Fruit fly (Drosophila melanogaster) whole organism, embryonic: Measurements from ENCODE around the gene CG11668.

ENCODE experiments used
- Antp ChIP-seq: fragments of 200-800 bp; sonication (Bioruptor generic); optimal IDR thresholded peaks from 3 replicates; lab custom pipeline; 2016; ENCODE audit warnings: missing biosample characterization, missing genetic modification characterization
- B-H1 ChIP-seq: fragments of 200-800 bp; sonication (Bioruptor generic); IDR thresholded peaks from 3 replicates; pipeline ENCODE4 v1.3.6; 2022; ENCODE audit warnings: missing biosample characterization, missing genetic modification characterization
- CG1024 ChIP-seq: fragments of 200-800 bp; sonication (Bioruptor generic); IDR thresholded peaks from 2 replicates; pipeline ENCODE4 v1.3.6; 2022; ENCODE audit warnings: missing biosample characterization, missing genetic modification characterization
- CG10462 ChIP-seq: fragments of 200-800 bp; sonication (Bioruptor generic); optimal IDR thresholded peaks from 2 replicates; lab custom pipeline; 2016; ENCODE audit warnings: missing biosample characterization, missing genetic modification characterization
- CG10979 ChIP-seq: fragments of 200-800 bp; sonication (Bioruptor generic); optimal IDR thresholded peaks from 2 replicates; lab custom pipeline; 2018; ENCODE audit warnings: missing biosample characterization, mild to moderate bottlenecking, missing genetic modification characterization, moderate library complexity
- CG11085 ChIP-seq: fragments of 200-800 bp; sonication (Bioruptor generic); IDR thresholded peaks from 2 replicates; pipeline ENCODE4 v1.3.6; 2022; ENCODE audit warnings: missing biosample characterization, missing genetic modification characterization
- CG11093 ChIP-seq: fragments of 200-800 bp; sonication (Bioruptor generic); IDR thresholded peaks from 3 replicates; pipeline ENCODE4 v1.3.6; 2022; ENCODE audit warnings: missing biosample characterization, missing genetic modification characterization
- CG12071 ChIP-seq: fragments of 200-800 bp; sonication (Bioruptor generic); optimal IDR thresholded peaks from 3 replicates; lab custom pipeline; 2018; ENCODE audit warnings: missing biosample characterization, mild to moderate bottlenecking, missing genetic modification characterization
- CG12219 ChIP-seq: fragments of 200-800 bp; sonication (Bioruptor generic); optimal IDR thresholded peaks from 3 replicates; lab custom pipeline; 2018; ENCODE audit warnings: missing biosample characterization, mild to moderate bottlenecking, missing genetic modification characterization
- CG13296 ChIP-seq: fragments of 200-800 bp; sonication (Bioruptor generic); optimal IDR thresholded peaks from 3 replicates; lab custom pipeline; 2018; ENCODE audit warnings: missing biosample characterization, mild to moderate bottlenecking, missing genetic modification characterization
- CG14710 ChIP-seq: fragments of 200-800 bp; sonication (Bioruptor generic); optimal IDR thresholded peaks from 3 replicates; lab custom pipeline; 2019; ENCODE audit warnings: missing biosample characterization, mild to moderate bottlenecking, missing genetic modification characterization, moderate library complexity
- CG1529 ChIP-seq: fragments of 200-800 bp; sonication (Bioruptor generic); optimal IDR thresholded peaks from 3 replicates; lab custom pipeline; 2018; ENCODE audit warnings: missing biosample characterization, missing genetic modification characterization
- CG16863 ChIP-seq: fragments of 200-800 bp; sonication (Bioruptor generic); optimal IDR thresholded peaks from 3 replicates; lab custom pipeline; 2016; ENCODE audit warnings: missing biosample characterization, missing genetic modification characterization
- CG1832 ChIP-seq: fragments of 200-800 bp; sonication (Bioruptor generic); optimal IDR thresholded peaks from 2 replicates; lab custom pipeline; 2017; ENCODE audit warnings: missing biosample characterization, mild to moderate bottlenecking, missing genetic modification characterization, inconsistent platforms
- CG2678 ChIP-seq: fragments of 200-800 bp; sonication (Bioruptor generic); optimal IDR thresholded peaks from 3 replicates; lab custom pipeline; 2019; ENCODE audit warnings: missing biosample characterization, mild to moderate bottlenecking, missing genetic modification characterization, moderate library complexity
- CG31365 ChIP-seq: fragments of 200-800 bp; sonication (Bioruptor generic); optimal IDR thresholded peaks from 2 replicates; lab custom pipeline; 2018; ENCODE audit warnings: missing biosample characterization, mild to moderate bottlenecking, missing genetic modification characterization
- CG32772 ChIP-seq: fragments of 200-800 bp; sonication (Bioruptor generic); IDR thresholded peaks from 2 replicates; pipeline ENCODE4 v1.3.6; 2022; ENCODE audit warnings: missing biosample characterization, missing genetic modification characterization
- CG34224 ChIP-seq: fragments of 200-800 bp; sonication (Bioruptor generic); IDR thresholded peaks from 3 replicates; pipeline ENCODE4 v1.3.6; 2022; ENCODE audit warnings: missing biosample characterization, missing genetic modification characterization; ENCODE audit not compliant: partially characterized antibody
- CG3726 ChIP-seq: fragments of 200-800 bp; sonication (Bioruptor generic); IDR thresholded peaks from 3 replicates; pipeline ENCODE4, ENCODE4 v1.3.6; 2022; ENCODE audit warnings: missing biosample characterization, missing genetic modification characterization
- CG3838 ChIP-seq: fragments of 200-800 bp; sonication (Bioruptor generic); optimal IDR thresholded peaks from 3 replicates; lab custom pipeline; 2016; ENCODE audit warnings: missing biosample characterization, missing genetic modification characterization
- CG3847 ChIP-seq: fragments of 200-800 bp; sonication (Bioruptor generic); IDR thresholded peaks from 2 replicates; pipeline ENCODE4 v1.3.6; 2022; ENCODE audit warnings: missing biosample characterization, missing genetic modification characterization
- CG5180 ChIP-seq: fragments of 200-800 bp; sonication (Bioruptor generic); optimal IDR thresholded peaks from 3 replicates; lab custom pipeline; 2017; ENCODE audit warnings: missing biosample characterization, missing genetic modification characterization, mild to moderate bottlenecking, moderate library complexity, missing genetic modification reagents
- CG5245 ChIP-seq: fragments of 200-800 bp; sonication (Bioruptor generic); optimal IDR thresholded peaks from 3 replicates; lab custom pipeline; 2016; ENCODE audit warnings: missing biosample characterization, missing genetic modification characterization
- CG8359 ChIP-seq: fragments of 200-800 bp; sonication (Bioruptor generic); optimal IDR thresholded peaks from 2 replicates; lab custom pipeline; 2017; ENCODE audit warnings: missing biosample characterization, mild to moderate bottlenecking, missing genetic modification characterization, borderline replicate concordance
- CG9817 ChIP-seq: fragments of 200-800 bp; sonication (Bioruptor generic); optimal IDR thresholded peaks from 2 replicates; lab custom pipeline; 2018; ENCODE audit warnings: missing biosample characterization, mild to moderate bottlenecking, missing genetic modification characterization, moderate library complexity
- CG9932 ChIP-seq: fragments of 200-800 bp; sonication (Bioruptor generic); IDR thresholded peaks from 2 replicates; pipeline ENCODE4 v1.3.6; 2022; ENCODE audit warnings: missing biosample characterization, missing genetic modification characterization
- CoRest ChIP-seq: fragments of 200-800 bp; sonication (Bioruptor generic); optimal IDR thresholded peaks from 3 replicates; lab custom pipeline; 2018; ENCODE audit warnings: missing biosample characterization, mild to moderate bottlenecking, missing genetic modification characterization, moderate library complexity
- Dek ChIP-seq: fragments of 200-800 bp; sonication (Bioruptor generic); optimal IDR thresholded peaks from 3 replicates; lab custom pipeline; 2019; ENCODE audit warnings: missing biosample characterization, mild to moderate bottlenecking, missing genetic modification characterization, moderate library complexity
- Ets97D ChIP-seq: fragments of 200-800 bp; sonication (Bioruptor generic); optimal IDR thresholded peaks from 3 replicates; lab custom pipeline; 2016; ENCODE audit warnings: missing biosample characterization, missing genetic modification characterization
- Max ChIP-seq: fragments of 200-800 bp; sonication (Bioruptor generic); optimal IDR thresholded peaks from 2 replicates; lab custom pipeline; 2016; ENCODE audit warnings: missing biosample characterization, mild to moderate bottlenecking, missing genetic modification characterization
- Meics ChIP-seq: fragments of 200-800 bp; sonication (Bioruptor generic); optimal IDR thresholded peaks from 2 replicates; lab custom pipeline; 2017; ENCODE audit warnings: missing biosample characterization, mild to moderate bottlenecking, missing genetic modification characterization
- Nf-YA ChIP-seq: fragments of 200-800 bp; sonication (Bioruptor generic); IDR thresholded peaks from 2 replicates; pipeline ENCODE4 v1.3.6; 2022; ENCODE audit warnings: missing biosample characterization, missing genetic modification characterization
- Poxn ChIP-seq: fragments of 200-800 bp; sonication (Bioruptor generic); IDR thresholded peaks from 2 replicates; pipeline ENCODE4 v1.3.6; 2022; ENCODE audit warnings: missing biosample characterization, missing genetic modification characterization
- Ptx1 ChIP-seq: fragments of 200-800 bp; sonication (Bioruptor generic); IDR thresholded peaks from 2 replicates; pipeline ENCODE4 v1.3.6; 2022; ENCODE audit warnings: missing biosample characterization, missing genetic modification characterization
- Spps ChIP-seq: fragments of 200-800 bp; sonication (Bioruptor generic); optimal IDR thresholded peaks from 2 replicates; lab custom pipeline; 2018; ENCODE audit warnings: missing biosample characterization, mild to moderate bottlenecking, missing genetic modification characterization
- TFAM ChIP-seq: fragments of 200-800 bp; sonication (Bioruptor generic); optimal IDR thresholded peaks from 2 replicates; lab custom pipeline; 2017; ENCODE audit warnings: missing biosample characterization, missing genetic modification characterization, inconsistent platforms
- ci ChIP-seq: fragments of 200-800 bp; sonication (Bioruptor generic); IDR thresholded peaks from 3 replicates; pipeline ENCODE4 v1.3.6; 2022; ENCODE audit warnings: missing biosample characterization, missing genetic modification characterization
- fd102C ChIP-seq: fragments of 200-800 bp; sonication (Bioruptor generic); optimal IDR thresholded peaks from 2 replicates; lab custom pipeline; 2018; ENCODE audit warnings: missing biosample characterization, mild to moderate bottlenecking, missing genetic modification characterization, moderate library complexity
- fd64A ChIP-seq: fragments of 200-800 bp; sonication (Bioruptor generic); optimal IDR thresholded peaks from 3 replicates; lab custom pipeline; 2018; ENCODE audit warnings: missing biosample characterization, mild to moderate bottlenecking, missing genetic modification characterization
- fd96Cb ChIP-seq: fragments of 200-800 bp; sonication (Bioruptor generic); optimal IDR thresholded peaks from 2 replicates; lab custom pipeline; 2018; ENCODE audit warnings: missing biosample characterization, mild to moderate bottlenecking, missing genetic modification characterization, moderate library complexity
- insv ChIP-seq, 2 experiments: fragments of 200-800 bp; sonication (Bioruptor generic); optimal IDR thresholded peaks; 3 replicates each; lab custom pipeline; 2016 to 2018; ENCODE audit warnings: missing biosample characterization in 2 of 2, missing genetic modification characterization in 2 of 2
- kni ChIP-seq: fragments of 200-800 bp; sonication (Bioruptor generic); optimal IDR thresholded peaks from 3 replicates; lab custom pipeline; 2017; ENCODE audit warnings: mild to moderate bottlenecking, missing biosample characterization, missing genetic modification reagents, missing genetic modification characterization
- mirr ChIP-seq: fragments of 200-800 bp; sonication (Bioruptor generic); optimal IDR thresholded peaks from 3 replicates; lab custom pipeline; 2018; ENCODE audit warnings: missing biosample characterization, mild to moderate bottlenecking, missing genetic modification characterization
- mld ChIP-seq: fragments of 200-800 bp; sonication (Bioruptor generic); IDR thresholded peaks from 3 replicates; pipeline ENCODE4 v1.3.6; 2022; ENCODE audit warnings: missing biosample characterization, missing genetic modification characterization; ENCODE audit not compliant: partially characterized antibody
- sisA ChIP-seq: fragments of 200-800 bp; sonication (Bioruptor generic); IDR thresholded peaks from 2 replicates; pipeline ENCODE4 v1.3.6; 2022; ENCODE audit warnings: missing biosample characterization, missing genetic modification characterization
- sqz ChIP-seq: fragments of 200-800 bp; sonication (Bioruptor generic); optimal IDR thresholded peaks from 3 replicates; lab custom pipeline; 2018; ENCODE audit warnings: missing biosample characterization, mild to moderate bottlenecking, missing genetic modification characterization
- stwl ChIP-seq: fragments of 200-800 bp; sonication (Bioruptor generic); optimal IDR thresholded peaks from 3 replicates; lab custom pipeline; 2018; ENCODE audit warnings: missing biosample characterization, mild to moderate bottlenecking, missing genetic modification characterization, moderate library complexity
- tgo ChIP-seq: fragments of 200-800 bp; sonication (Bioruptor generic); IDR thresholded peaks from 3 replicates; pipeline ENCODE4 v1.3.6; 2022; ENCODE audit warnings: missing biosample characterization, missing genetic modification characterization
- tup ChIP-seq: fragments of 200-800 bp; sonication (Bioruptor generic); optimal IDR thresholded peaks from 2 replicates; lab custom pipeline; 2016; ENCODE audit warnings: missing biosample characterization, mild to moderate bottlenecking, missing genetic modification characterization, moderate library complexity
- unc-4 ChIP-seq: fragments of 200-800 bp; sonication (Bioruptor generic); IDR thresholded peaks from 2 replicates; pipeline ENCODE4 v1.3.6; 2022; ENCODE audit warnings: missing biosample characterization, missing genetic modification characterization; ENCODE audit not compliant: partially characterized antibody
- vnd ChIP-seq: fragments of 200-800 bp; sonication (Bioruptor generic); IDR thresholded peaks from 3 replicates; pipeline ENCODE4 v1.3.6; 2022; ENCODE audit warnings: missing biosample characterization, missing genetic modification characterization; ENCODE audit not compliant: partially characterized antibody

The CG11668 gene

dm6 chr3R:13088395-13088794 is 50.2 kb downstream of the CG11668 start, which contains the start of gene timeout (continued):
- no peak for TF ChIP-seq Meics (GFP tag; lab: Kevin White, UChicago)
- no peak for TF ChIP-seq CG2678 (tag; lab: Kevin White, UChicago)
- TF ChIP-seq Spps = no peak
- TF ChIP-seq CG8359 (GFP tag; lab: Kevin White, UChicago) = no peak
- no peak for TF ChIP-seq CG11093 (GFP tag; lab: Robert Waterston, UW)
- no peak for TF ChIP-seq CG5180 (GFP tag; lab: Kevin White, UChicago)
- TF ChIP-seq Ptx1 = no peak
- TF ChIP-seq Max (GFP tag; lab: Kevin White, UChicago) = no peak
- TF ChIP-seq Dek (tag; lab: Kevin White, UChicago) = no peak
- no peak for TF ChIP-seq fd64A
- TF ChIP-seq CG9817 (tag; lab: Kevin White, UChicago) = no peak
- TF ChIP-seq kni (GFP tag; lab: Kevin White, UChicago) = no peak
- TF ChIP-seq CG3838 (GFP tag; lab: Kevin White, UChicago) = no peak
- TF ChIP-seq mld (GFP tag; lab: Robert Waterston, UW) = no peak
- TF ChIP-seq CG13296 (GFP tag; lab: Kevin White, UChicago) = no peak
- no peak for TF ChIP-seq sqz (GFP tag; lab: Kevin White, UChicago)
- no peak for TF ChIP-seq CG16863 (GFP tag; lab: Kevin White, UChicago)
- peak in 1 of 2 experiments; percentile 88 for TF ChIP-seq insv (GFP tag; optimal IDR thresholded peaks at IDR 0.05; lab: Kevin White, UChicago)
- no peak for TF ChIP-seq tup (GFP tag; lab: Kevin White, UChicago)
- TF ChIP-seq Poxn (GFP tag; lab: Robert Waterston, UW) = no peak
- peak; percentile 73 for TF ChIP-seq Ets97D (GFP tag; lab: Kevin White, UChicago)
- no peak for TF ChIP-seq CG1024 (GFP tag; lab: Robert Waterston, UW)
- no peak for TF ChIP-seq CG3847 (GFP tag; lab: Robert Waterston, UW)
- TF ChIP-seq tgo (GFP tag; lab: Robert Waterston, UW) = no peak
- no peak for TF ChIP-seq CG32772 (GFP tag; lab: Robert Waterston, UW)
- peak; percentile 73 for TF ChIP-seq CG14710
- peak; percentile 8 for TF ChIP-seq CoRest
- TF ChIP-seq vnd (GFP tag; lab: Robert Waterston, UW) = peak; percentile 72
- TF ChIP-seq sisA (GFP tag; lab: Robert Waterston, UW) = no peak
- no peak for TF ChIP-seq CG5245 (GFP tag; lab: Kevin White, UChicago)
- no peak for TF ChIP-seq CG1529
- TF ChIP-seq fd102C = peak; percentile 26
- peak; percentile 73 for TF ChIP-seq unc-4 (GFP tag; lab: Robert Waterston, UW)
- TF ChIP-seq fd96Cb (tag; lab: Kevin White, UChicago) = no peak
- no peak for TF ChIP-seq CG10979
- no peak for TF ChIP-seq CG3726 (GFP tag; lab: Robert Waterston, UW)
- TF ChIP-seq CG31365 (tag; lab: Kevin White, UChicago) = no peak
- no peak for TF ChIP-seq CG12071 (GFP tag; lab: Kevin White, UChicago)
- TF ChIP-seq CG34224 (GFP tag; lab: Robert Waterston, UW) = peak; percentile 70
- TF ChIP-seq stwl (tag; lab: Kevin White, UChicago) = peak; percentile 94
- TF ChIP-seq ci (GFP tag; lab: Robert Waterston, UW) = no peak
- no peak for TF ChIP-seq B-H1 (GFP tag; lab: Robert Waterston, UW)
- no peak for TF ChIP-seq CG9932 (GFP tag; lab: Robert Waterston, UW)
- no peak for TF ChIP-seq CG10462
- no peak for TF ChIP-seq CG11085 (GFP tag; lab: Robert Waterston, UW)
- no peak for TF ChIP-seq CG1832 (GFP tag; lab: Kevin White, UChicago)
- no peak for TF ChIP-seq Nf-YA (GFP tag; lab: Robert Waterston, UW)
- TF ChIP-seq TFAM = no peak
- no peak for TF ChIP-seq mirr
- TF ChIP-seq Antp = no peak
- no peak for TF ChIP-seq CG12219 (GFP tag; lab: Kevin White, UChicago)
